Worm (Caenorhabditis elegans) whole organism, L4 larva: ENCODE data around the gene W06F12.3.
A peak's percentile ranks its signal among the peaks of the same experiment; 100 is the strongest.

Source experiments
- F49E8.2 ChIP-seq: sonication (generic microtip); optimal IDR thresholded peaks from 2 replicates; lab custom pipeline; 2016; ENCODE audit warnings: missing compliant biosample characterization, mild to moderate bottlenecking, missing genetic modification characterization, borderline replicate concordance
- T26A8.4 ChIP-seq: fragments of 200-800 bp; sonication (Bioruptor generic); IDR thresholded peaks from 2 replicates; pipeline ENCODE4 v1.3.6; 2022; ENCODE audit warnings: missing genetic modification characterization, missing compliant biosample characterization
- Y48G9A.11 ChIP-seq: fragments of 200-800 bp; sonication (Bioruptor generic); IDR thresholded peaks from 2 replicates; pipeline ENCODE4 v1.3.6; 2022; ENCODE audit warnings: missing genetic modification reagents, missing genetic modification characterization, missing compliant biosample characterization
- Y75B8A.6 ChIP-seq: fragments of 200-800 bp; sonication (Bioruptor generic); IDR thresholded peaks from 2 replicates; pipeline ENCODE4 v1.3.6; 2022; ENCODE audit warnings: missing genetic modification reagents, missing genetic modification characterization, missing compliant biosample characterization
- ama-1 ChIP-seq: fragments of 150-350 bp; optimal IDR thresholded peaks from 2 replicates; lab custom pipeline; 2014; ENCODE audit warnings: inconsistent platforms, mixed read lengths
- arid-1 ChIP-seq: fragments of 200-800 bp; sonication (Bioruptor generic); conservative IDR thresholded peaks from 2 replicates; pipeline ENCODE4 v1.3.6; 2022; ENCODE audit warnings: missing genetic modification reagents, missing genetic modification characterization, missing compliant biosample characterization
- ceh-20 ChIP-seq: fragments of 200-800 bp; sonication (Bioruptor generic); IDR thresholded peaks from 2 replicates; pipeline ENCODE4 v1.3.6; 2022; ENCODE audit warnings: missing genetic modification reagents, missing genetic modification characterization, missing compliant biosample characterization
- ceh-32 ChIP-seq: sonication (generic microtip); optimal IDR thresholded peaks from 2 replicates; lab custom pipeline; 2016; ENCODE audit warnings: mild to moderate bottlenecking, missing genetic modification characterization, missing compliant biosample characterization; ENCODE audit not compliant: poor library complexity
- ceh-82 ChIP-seq: sonication (generic microtip); optimal IDR thresholded peaks from 2 replicates; lab custom pipeline; 2017; ENCODE audit warnings: missing biosample characterization, missing genetic modification characterization
- daf-12 ChIP-seq: fragments of 150-350 bp; optimal IDR thresholded peaks from 2 replicates; lab custom pipeline; 2014; ENCODE audit warnings: missing biosample characterization, missing genetic modification reagents, missing genetic modification characterization
- daf-16 ChIP-seq, 3 experiments: sonication (generic microtip); optimal IDR thresholded peaks; 2 replicates each; lab custom pipeline; 2016 to 2017; ENCODE audit warnings: missing genetic modification characterization in 3 of 3, missing genetic modification reagents in 3 of 3, mild to moderate bottlenecking in 2 of 3, missing compliant biosample characterization in 2 of 3, missing biosample characterization in 1 of 3, moderate library complexity in 1 of 3
- dmd-8 ChIP-seq: fragments of 200-800 bp; sonication (Bioruptor generic); IDR thresholded peaks from 2 replicates; pipeline ENCODE4 v1.3.6; 2022; ENCODE audit warnings: missing genetic modification characterization, missing compliant biosample characterization
- dmd-9 ChIP-seq: fragments of 200-800 bp; sonication (Bioruptor generic); IDR thresholded peaks from 2 replicates; pipeline ENCODE4 v1.3.6; 2022; ENCODE audit warnings: missing genetic modification reagents, missing genetic modification characterization, missing compliant biosample characterization
- dpl-1 ChIP-seq: fragments of 150-350 bp; optimal IDR thresholded peaks from 2 replicates; lab custom pipeline; 2014; ENCODE audit warnings: missing biosample characterization, missing genetic modification reagents, missing genetic modification characterization
- dve-1 ChIP-seq: sonication (generic microtip); optimal IDR thresholded peaks from 2 replicates; lab custom pipeline; 2017; ENCODE audit warnings: antibody characterized with exemption, mild to moderate bottlenecking, missing genetic modification characterization, missing compliant biosample characterization; ENCODE audit not compliant: insufficient read depth
- egl-27 ChIP-seq: sonication (generic microtip); optimal IDR thresholded peaks from 3 replicates; lab custom pipeline; 2017; ENCODE audit warnings: missing biosample characterization, missing genetic modification reagents, missing genetic modification characterization
- egl-43 ChIP-seq: fragments of 200-800 bp; sonication (Bioruptor generic); IDR thresholded peaks from 2 replicates; pipeline ENCODE4 v1.3.6; 2022; ENCODE audit warnings: missing genetic modification reagents, missing genetic modification characterization, missing compliant biosample characterization
- fkh-10 ChIP-seq: fragments of 150-350 bp; optimal IDR thresholded peaks from 2 replicates; lab custom pipeline; 2014; ENCODE audit warnings: missing biosample characterization, missing genetic modification reagents, missing genetic modification characterization
- fos-1 ChIP-seq: fragments of 150-350 bp; optimal IDR thresholded peaks from 2 replicates; lab custom pipeline; 2014; ENCODE audit warnings: missing biosample characterization, missing genetic modification characterization
- gei-8 ChIP-seq: fragments of 200-800 bp; sonication (Bioruptor generic); optimal IDR thresholded peaks from 2 replicates; lab custom pipeline; 2018; ENCODE audit warnings: mild to moderate bottlenecking, missing genetic modification characterization, missing compliant biosample characterization
- hlh-30 ChIP-seq: sonication (generic microtip); optimal IDR thresholded peaks from 2 replicates; lab custom pipeline; 2017; ENCODE audit warnings: antibody characterized with exemption, mild to moderate bottlenecking, missing genetic modification characterization, missing compliant biosample characterization; ENCODE audit not compliant: insufficient read depth
- mdl-1 ChIP-seq, 2 experiments: fragments of 150-350 bp in 1 of 2; sonication (generic microtip) in 1 of 2; optimal IDR thresholded peaks; 2 replicates each; lab custom pipeline; 2014 to 2017; ENCODE audit warnings: missing biosample characterization in 2 of 2, missing genetic modification characterization in 2 of 2
- mes-2 ChIP-seq: sonication (generic microtip); optimal IDR thresholded peaks from 2 replicates; lab custom pipeline; 2016; ENCODE audit warnings: missing genotype, mild to moderate bottlenecking, missing genetic modification characterization, missing compliant biosample characterization; ENCODE audit not compliant: poor library complexity, severe bottlenecking
- mxl-2 ChIP-seq: fragments of 200-800 bp; sonication (Bioruptor generic); conservative IDR thresholded peaks from 2 replicates; pipeline ENCODE4 v1.3.6; 2022; ENCODE audit warnings: missing genetic modification reagents, missing genetic modification characterization, missing compliant biosample characterization
- mxl-3 ChIP-seq: fragments of 200-800 bp; sonication (Bioruptor generic); optimal IDR thresholded peaks from 2 replicates; lab custom pipeline; 2018; ENCODE audit warnings: mild to moderate bottlenecking, missing genetic modification characterization, missing compliant biosample characterization
- nhr-10 ChIP-seq: fragments of 150-350 bp; optimal IDR thresholded peaks from 2 replicates; lab custom pipeline; 2014; ENCODE audit warnings: missing biosample characterization, missing genetic modification characterization
- nhr-111 ChIP-seq: fragments of 200-800 bp; sonication (Bioruptor generic); optimal IDR thresholded peaks from 2 replicates; lab custom pipeline; 2018; ENCODE audit warnings: mild to moderate bottlenecking, missing genetic modification characterization, missing compliant biosample characterization
- nhr-41 ChIP-seq: fragments of 200-800 bp; sonication (Bioruptor generic); IDR thresholded peaks from 2 replicates; pipeline ENCODE4 v1.3.6; 2022; ENCODE audit warnings: missing genetic modification reagents, missing genetic modification characterization, missing compliant biosample characterization
- nhr-42 ChIP-seq: fragments of 200-800 bp; sonication (Bioruptor generic); IDR thresholded peaks from 2 replicates; pipeline ENCODE4 v1.3.6; 2022; ENCODE audit warnings: missing genetic modification characterization, missing compliant biosample characterization
- nhr-6 ChIP-seq: fragments of 150-350 bp; optimal IDR thresholded peaks from 2 replicates; lab custom pipeline; 2014; ENCODE audit warnings: missing biosample characterization, missing genetic modification characterization
- php-3 ChIP-seq: fragments of 200-800 bp; sonication (Bioruptor generic); IDR thresholded peaks from 2 replicates; pipeline ENCODE4 v1.3.6; 2022; ENCODE audit warnings: missing genetic modification reagents, missing genetic modification characterization, missing compliant biosample characterization
- pqm-1 ChIP-seq: sonication (generic microtip); optimal IDR thresholded peaks from 2 replicates; lab custom pipeline; 2017; ENCODE audit warnings: missing biosample characterization, missing genetic modification characterization
- sdz-12 ChIP-seq: fragments of 200-800 bp; sonication (Bioruptor generic); optimal IDR thresholded peaks from 2 replicates; lab custom pipeline; 2018; ENCODE audit warnings: mild to moderate bottlenecking, missing genetic modification characterization, missing compliant biosample characterization
- snpc-1.2 ChIP-seq: fragments of 200-800 bp; sonication (Bioruptor generic); IDR thresholded peaks from 2 replicates; pipeline ENCODE4 v1.3.6; 2022; ENCODE audit warnings: missing genetic modification reagents, missing genetic modification characterization, missing compliant biosample characterization
- spr-1 ChIP-seq: sonication (generic microtip); optimal IDR thresholded peaks from 2 replicates; lab custom pipeline; 2016; ENCODE audit warnings: mild to moderate bottlenecking, missing genetic modification characterization, missing compliant biosample characterization
- spr-3 ChIP-seq: fragments of 200-800 bp; sonication (Bioruptor generic); optimal IDR thresholded peaks from 2 replicates; lab custom pipeline; 2018; ENCODE audit warnings: mild to moderate bottlenecking, missing genetic modification characterization, missing compliant biosample characterization
- tag-97 ChIP-seq: fragments of 200-800 bp; sonication (Bioruptor generic); IDR thresholded peaks from 2 replicates; pipeline ENCODE4 v1.3.6; 2022; ENCODE audit warnings: missing genetic modification characterization, missing compliant biosample characterization
- unc-62 ChIP-seq, 3 experiments: fragments of 150-350 bp in 1 of 3; sonication (generic microtip); optimal IDR thresholded peaks in 2 of 3; peaks in 1 of 3; 1 replicate in 1 of 3; 2 replicates in 2 of 3; lab custom pipeline; 2014 to 2017; ENCODE audit warnings: missing biosample characterization in 3 of 3, missing genetic modification characterization in 3 of 3, missing genetic modification reagents in 3 of 3, missing genotype in 1 of 3
- zfp-2 ChIP-seq: sonication (generic microtip); optimal IDR thresholded peaks from 2 replicates; lab custom pipeline; 2016; ENCODE audit warnings: mild to moderate bottlenecking, missing genetic modification characterization, missing compliant biosample characterization
- zfp-3 ChIP-seq: fragments of 200-800 bp; sonication (Bioruptor generic); conservative IDR thresholded peaks from 2 replicates; pipeline ENCODE4 v1.3.6; 2022; ENCODE audit warnings: missing genetic modification reagents, missing genetic modification characterization, missing compliant biosample characterization
- zip-11 ChIP-seq: fragments of 200-800 bp; sonication (Bioruptor generic); IDR thresholded peaks from 2 replicates; pipeline ENCODE4 v1.3.6; 2022; ENCODE audit warnings: missing genetic modification characterization, missing compliant biosample characterization
- ztf-7 ChIP-seq: fragments of 150-350 bp; optimal IDR thresholded peaks from 2 replicates; lab custom pipeline; 2014; ENCODE audit warnings: missing biosample characterization, missing genetic modification characterization

Gene W06F12.3

DNA sequence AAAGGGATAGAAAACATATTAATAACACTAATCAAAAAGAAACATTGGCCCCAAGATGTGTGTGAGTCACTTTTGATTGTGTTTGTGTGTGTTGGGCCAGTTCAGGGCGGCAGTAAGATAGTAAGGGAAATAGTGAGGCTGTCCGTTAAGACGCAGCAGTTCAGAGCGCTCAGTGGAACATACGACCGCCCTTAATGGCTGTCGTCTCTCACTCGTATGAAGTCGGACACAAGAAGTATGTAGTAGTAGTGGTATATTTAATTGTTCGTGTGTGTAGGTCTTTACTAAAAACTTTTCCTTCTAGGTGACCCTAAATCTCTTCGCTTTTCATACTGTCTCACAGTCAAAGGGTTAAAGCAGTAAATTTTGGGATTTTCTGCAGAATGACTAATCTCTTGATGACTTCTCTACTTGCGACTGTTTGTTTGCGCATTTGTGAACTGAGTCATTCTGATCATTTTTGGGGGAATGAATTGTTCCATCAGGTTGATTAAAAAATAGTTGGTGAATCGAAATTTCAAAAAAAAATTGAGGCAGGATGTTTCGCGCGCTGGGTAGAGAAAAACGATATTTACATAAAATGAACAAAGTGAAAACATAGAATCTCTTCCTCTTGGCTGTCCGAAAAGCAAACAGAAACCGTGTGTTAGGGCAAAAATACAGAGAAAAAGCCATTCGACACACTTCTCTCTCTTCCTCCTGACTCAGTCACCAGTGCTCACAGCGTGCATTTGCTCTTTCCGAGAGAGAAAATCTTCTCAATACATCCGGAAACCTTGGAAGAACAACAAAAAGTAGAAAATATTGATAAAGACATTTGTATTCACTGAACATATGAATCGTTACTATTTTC lies 28.7 kb downstream of the W06F12.3 start (continued):
- TF ChIP-seq F49E8.2 (tag; lab: Kevin White, UChicago) (no peak), Y75B8A.6 (GFP tag; lab: Robert Waterston, UW) (no peak), daf-16 (GFP tag; optimal IDR thresholded peaks at IDR 0.05; lab: Kevin White, UChicago) (no peak), daf-16 (tag; optimal IDR thresholded peaks at IDR 0.05; lab: Kevin White, UChicago) (peak; percentile 28), hlh-30 (peak; percentile 42), zip-11 (GFP tag; lab: Robert Waterston, UW) (no peak), zfp-3 (GFP tag; lab: Robert Waterston, UW) (0 out of 2 replicates have a peak, but pooled peaks have one; percentile 43), gei-8 (GFP tag; lab: Kevin White, UChicago) (no peak), ztf-7 (tag; lab: Kevin White, UChicago) (no peak), dmd-8 (GFP tag; lab: Robert Waterston, UW) (no peak), spr-3 (GFP tag; lab: Kevin White, UChicago) (no peak), egl-43 (no peak), nhr-42 (GFP tag; lab: Robert Waterston, UW) (no peak), fkh-10 (GFP tag; lab: Kevin White, UChicago) (no peak), ama-1 (lab: Kevin White, UChicago) (peak; percentile 87), ceh-20 (GFP tag; lab: Robert Waterston, UW) (no peak), T26A8.4 (peak; percentile 58), unc-62 (GFP tag; optimal IDR thresholded peaks at IDR 0.05 in 1 of 2; lab: Kevin White, UChicago) (peak in 1 of 2 experiments; percentile 96), unc-62 (tag; optimal IDR thresholded peaks at IDR 0.05; lab: Kevin White, UChicago) (no peak), snpc-1.2 (GFP tag; lab: Robert Waterston, UW) (0 out of 2 replicates have a peak, but pooled peaks have one; percentile 6)
- TF ChIP-seq, all 104 proteins: peak for 28

DNA sequence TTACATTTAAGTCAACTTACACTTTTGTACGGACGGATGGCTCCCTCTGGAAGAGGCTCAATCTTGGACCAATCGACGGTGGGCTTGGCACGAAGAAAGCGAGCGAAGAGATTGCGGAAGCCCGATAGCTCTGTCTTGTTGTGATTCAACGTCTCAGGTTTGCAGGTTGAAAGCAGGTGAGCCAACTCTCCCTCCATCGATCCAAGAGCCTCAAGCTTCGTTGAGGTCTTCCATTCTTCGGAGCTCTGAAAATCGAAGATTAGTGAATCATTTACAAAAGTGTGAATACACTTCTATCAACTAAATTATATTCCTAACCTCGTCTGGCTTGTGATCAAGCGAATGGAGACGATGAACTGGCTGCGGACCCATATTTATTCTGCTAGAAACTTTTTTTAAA lies 31.0 kb downstream of the W06F12.3 start:
- TF ChIP-seq dve-1, result no peak
- TF ChIP-seq nhr-111 (GFP tag; lab: Kevin White, UChicago), result peak; percentile 30
- 0 out of 2 replicates have a peak, but pooled peaks have one; percentile 20 for TF ChIP-seq arid-1 (GFP tag; lab: Robert Waterston, UW)
- no peak for TF ChIP-seq daf-16 (GFP tag; optimal IDR thresholded peaks at IDR 0.05; lab: Kevin White, UChicago)
- peak; percentile 14 for TF ChIP-seq daf-16 (tag; optimal IDR thresholded peaks at IDR 0.05; lab: Kevin White, UChicago)
- TF ChIP-seq tag-97 (GFP tag; lab: Robert Waterston, UW), result no peak
- peak in 1 of 2 experiments; percentile 94 for TF ChIP-seq unc-62 (GFP tag; optimal IDR thresholded peaks at IDR 0.05 in 1 of 2; lab: Kevin White, UChicago)
- TF ChIP-seq unc-62 (tag; optimal IDR thresholded peaks at IDR 0.05; lab: Kevin White, UChicago), result no peak
- TF ChIP-seq sdz-12 (GFP tag; lab: Kevin White, UChicago), result peak; percentile 6
- TF ChIP-seq, all 104 proteins: peak for 5

DNA sequence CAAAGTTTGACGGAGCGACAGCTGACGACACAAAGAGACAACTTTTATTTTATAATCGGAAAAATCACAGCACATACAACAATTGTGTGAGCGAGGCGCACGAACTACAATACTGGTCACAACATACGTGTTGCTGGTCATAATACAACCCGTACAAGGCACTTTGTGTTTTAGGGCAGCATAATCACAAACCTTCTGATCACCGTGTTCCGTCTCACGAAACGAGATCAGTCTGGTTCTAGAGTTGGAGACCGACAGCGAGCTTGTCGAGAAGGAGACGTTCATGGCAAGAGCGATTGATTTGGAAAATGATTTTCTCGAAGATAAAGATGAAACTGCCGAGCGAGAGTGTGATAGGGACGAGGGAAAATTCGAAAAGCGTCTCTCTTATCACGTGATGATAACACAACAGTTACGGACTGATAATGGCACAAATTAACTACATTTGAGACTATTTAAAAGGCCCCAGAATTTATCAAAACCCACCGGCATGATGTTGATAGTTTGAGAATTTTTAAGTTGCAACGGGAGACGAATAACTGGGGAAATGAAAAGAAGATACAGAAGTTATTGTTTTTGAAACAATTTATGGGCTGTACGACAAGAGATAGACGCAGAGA lies 32.0 kb downstream of the W06F12.3 start:
- TF ChIP-seq dmd-8 (GFP tag; lab: Robert Waterston, UW) (no peak), zip-11 (GFP tag; lab: Robert Waterston, UW) (no peak), nhr-10 (tag; lab: Kevin White, UChicago) (no peak), egl-27 (tag; lab: Kevin White, UChicago) (no peak), pqm-1 (tag; lab: Kevin White, UChicago) (peak; percentile 8), spr-1 (tag; lab: Kevin White, UChicago) (peak; percentile 5), arid-1 (GFP tag; lab: Robert Waterston, UW) (no peak), dmd-9 (GFP tag; lab: Robert Waterston, UW) (no peak), ceh-20 (GFP tag; lab: Robert Waterston, UW) (no peak), hlh-30 (peak; percentile 61), mxl-3 (no peak), zfp-2 (tag; lab: Kevin White, UChicago) (no peak), ceh-82 (no peak), nhr-41 (no peak), fos-1 (tag; lab: Kevin White, UChicago) (no peak), php-3 (peak; percentile 65; the same call in 1 of the 2 replicates), daf-12 (tag; lab: Kevin White, UChicago) (no peak), Y48G9A.11 (GFP tag; lab: Robert Waterston, UW) (no peak), dpl-1 (GFP tag; lab: Kevin White, UChicago) (no peak), mes-2 (tag; lab: Kevin White, UChicago) (peak; percentile 41), nhr-6 (tag; lab: Kevin White, UChicago) (no peak), mdl-1 (tag; optimal IDR thresholded peaks at IDR 0.05; lab: Kevin White, UChicago) (no peak), ceh-32 (tag; lab: Kevin White, UChicago) (no peak), mxl-2 (GFP tag; lab: Robert Waterston, UW) (no peak)
